Worm (Caenorhabditis elegans) whole organism, L3 larva: ENCODE measurements around the gene appg-2.

ENCODE experiments used
- nhr-11 ChIP-seq: fragments of 150-350 bp; optimal IDR thresholded peaks from 2 replicates; lab custom pipeline; 2014; ENCODE audit warnings: missing biosample characterization, missing genetic modification characterization
- unc-62 ChIP-seq: fragments of 150-350 bp; sonication (generic microtip); optimal IDR thresholded peaks from 4 replicates; lab custom pipeline; 2014; ENCODE audit warnings: missing biosample characterization, missing genetic modification reagents, missing genetic modification characterization

- TF ChIP-seq unc-62 (GFP tag; lab: Kevin White, UChicago) (no peak), nhr-11 (tag; lab: Kevin White, UChicago) (no peak)
These were observed 49.2 kb upstream of the appg-2 start, which contains the start of gene atf-2 for ce11 chrII:8751686-8752085.
